Comparison of ENCODE assay signal across 2 fruit fly cellular contexts in the genomic region with DNA sequence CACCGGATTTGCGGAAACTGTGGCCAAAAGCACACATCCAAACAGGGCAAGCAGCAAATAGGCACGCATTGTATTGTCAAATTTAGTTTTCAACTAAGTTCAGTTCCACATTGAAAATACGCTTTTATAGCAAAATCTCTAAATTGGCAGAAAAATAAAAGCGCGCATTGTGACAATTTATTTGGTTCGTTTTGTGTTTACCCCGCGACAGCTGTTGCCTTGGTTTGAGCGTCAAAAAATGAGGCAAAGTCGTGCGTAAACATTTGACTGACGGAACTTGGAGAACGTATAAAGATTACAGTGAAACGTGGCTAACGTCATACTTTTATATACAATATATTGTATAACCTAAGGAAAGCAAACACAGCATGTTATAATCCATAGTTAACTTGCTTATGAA.
TF ChIP-seq lines count a peak whose summit lies in the region.

A gene (minus strand): TSS at position 101 of the 400 bp plus-strand sequence.

- no peak for TF ChIP-seq CTCF in whole organism, embryonic (GFP tag; optimal IDR thresholded peaks at IDR 0.05; lab: Kevin White, UChicago)

TF ChIP-seq in whole organism, embryonic, 481 proteins besides CTCF, POLR2A, EP300 and RAD21:
- no peak for TF ChIP-seq Gsc (GFP tag; IDR thresholded peaks at IDR 0.05; lab: Robert Waterston, UW)
- TF ChIP-seq ind (GFP tag; optimal IDR thresholded peaks at IDR 0.05; lab: Kevin White, UChicago), result peak; percentile 29
- TF ChIP-seq eyg (GFP tag; optimal IDR thresholded peaks at IDR 0.05; lab: Kevin White, UChicago), result no peak
- TF ChIP-seq Ets97D (GFP tag; optimal IDR thresholded peaks at IDR 0.05; lab: Kevin White, UChicago), result no peak
- TF ChIP-seq CG7987 (GFP tag; optimal IDR thresholded peaks at IDR 0.05; lab: Kevin White, UChicago), result no peak
- peak; percentile 3 for TF ChIP-seq CG6765 (GFP tag; optimal IDR thresholded peaks at IDR 0.05; lab: Kevin White, UChicago)
- peak; percentile 10 for TF ChIP-seq lab (GFP tag; optimal IDR thresholded peaks at IDR 0.05; lab: Kevin White, UChicago)
- no peak for TF ChIP-seq grau (tag; optimal IDR thresholded peaks at IDR 0.05; lab: Kevin White, UChicago)
- 0 out of 2 replicates have a peak, but pooled peaks have one; percentile 6 for TF ChIP-seq CG6689 (GFP tag; IDR thresholded peaks at IDR 0.05; lab: Robert Waterston, UW)
- no peak for TF ChIP-seq gcm2 (GFP tag; optimal IDR thresholded peaks at IDR 0.05; lab: Kevin White, UChicago)
- peak; percentile 18; the same call in 1 of the 2 replicates for TF ChIP-seq Rfx (GFP tag; IDR thresholded peaks at IDR 0.05; lab: Robert Waterston, UW)

TF ChIP-seq in whole organism, prepupa, 60 proteins besides CTCF, POLR2A, EP300 and RAD21:
- TF ChIP-seq fd59A (GFP tag; optimal IDR thresholded peaks at IDR 0.05; lab: Kevin White, UChicago) (no peak), fkh (GFP tag; optimal IDR thresholded peaks at IDR 0.05; lab: Kevin White, UChicago) (peak; percentile 62), svp (GFP tag; lab: Kevin White, UChicago) (no peak), Gug (GFP tag; IDR thresholded peaks at IDR 0.05; lab: Robert Waterston, UW) (no peak), Hr39 (GFP tag; optimal IDR thresholded peaks at IDR 0.05; lab: Kevin White, UChicago) (no peak)
